Fruit fly (Drosophila melanogaster) whole organism, pupa: ENCODE measurements around the gene CG31342.

ENCODE experiments used
- CG10348 ChIP-seq: fragments of 200-800 bp; sonication (Bioruptor generic); IDR thresholded peaks from 2 replicates; pipeline ENCODE4 v1.3.6; 2022; ENCODE audit warnings: missing biosample characterization, missing genetic modification characterization
- CG12605 ChIP-seq: fragments of 200-800 bp; sonication (Bioruptor generic); IDR thresholded peaks from 2 replicates; pipeline ENCODE4 v1.3.6; 2022; ENCODE audit warnings: missing biosample characterization, missing genetic modification characterization
- CG15710 ChIP-seq: fragments of 200-800 bp; sonication (Bioruptor generic); optimal IDR thresholded peaks from 2 replicates; lab custom pipeline; 2018; ENCODE audit warnings: missing biosample characterization, mild to moderate bottlenecking, missing genetic modification characterization, moderate library complexity
- CG32121 ChIP-seq: fragments of 200-800 bp; sonication (Bioruptor generic); IDR thresholded peaks from 2 replicates; pipeline ENCODE4 v1.3.6; 2022; ENCODE audit warnings: missing biosample characterization, missing genetic modification characterization
- CG4496 ChIP-seq: fragments of 200-800 bp; sonication (Bioruptor generic); IDR thresholded peaks from 3 replicates; pipeline ENCODE4 v1.3.6; 2022; ENCODE audit warnings: missing biosample characterization, missing genetic modification characterization
- CG8301 ChIP-seq: fragments of 200-800 bp; sonication (Bioruptor generic); optimal IDR thresholded peaks from 2 replicates; lab custom pipeline; 2018; ENCODE audit warnings: missing biosample characterization, mild to moderate bottlenecking, missing genetic modification characterization
- CG9948 ChIP-seq: fragments of 200-800 bp; sonication (Bioruptor generic); optimal IDR thresholded peaks from 2 replicates; lab custom pipeline; 2018; ENCODE audit warnings: missing biosample characterization, mild to moderate bottlenecking, missing genetic modification characterization, moderate library complexity
- D1 ChIP-seq: fragments of 200-800 bp; sonication (Bioruptor generic); optimal IDR thresholded peaks from 2 replicates; lab custom pipeline; 2018; ENCODE audit warnings: missing biosample characterization, mild to moderate bottlenecking, missing genetic modification characterization, moderate library complexity
- EcR ChIP-seq: fragments of 200-800 bp; sonication (Bioruptor generic); optimal IDR thresholded peaks from 3 replicates; lab custom pipeline; 2019; ENCODE audit warnings: missing biosample characterization, missing genetic modification characterization, mild to moderate bottlenecking, moderate library complexity, missing genetic modification reagents
- Ets98B ChIP-seq: fragments of 200-800 bp; sonication (Bioruptor generic); IDR thresholded peaks from 2 replicates; pipeline ENCODE4 v1.3.6; 2022; ENCODE audit warnings: missing biosample characterization, missing genetic modification characterization
- Pif1B ChIP-seq: fragments of 200-800 bp; sonication (Bioruptor generic); optimal IDR thresholded peaks from 3 replicates; lab custom pipeline; 2016; ENCODE audit warnings: missing biosample characterization, missing genetic modification characterization
- rn ChIP-seq: fragments of 200-800 bp; sonication (Bioruptor generic); IDR thresholded peaks from 2 replicates; pipeline ENCODE4 v1.3.6; 2022; ENCODE audit warnings: missing biosample characterization, missing genetic modification characterization

- TF ChIP-seq CG32121 (GFP tag; lab: Robert Waterston, UW) (peak; percentile 91), CG12605 (GFP tag; lab: Robert Waterston, UW) (peak; percentile 73; the same call in 1 of the 2 replicates), CG4496 (GFP tag; lab: Robert Waterston, UW) (peak; percentile 91), Pif1B (peak; percentile 63), EcR (GFP tag; lab: Kevin White, UChicago) (peak; percentile 72), CG9948 (tag; lab: Kevin White, UChicago) (peak; percentile 47), CG15710 (tag; lab: Kevin White, UChicago) (peak; percentile 65), D1 (no peak), CG10348 (peak; percentile 48; the same call in 1 of the 2 replicates), Ets98B (GFP tag; lab: Robert Waterston, UW) (peak; percentile 89), rn (GFP tag; lab: Robert Waterston, UW) (peak; percentile 43; the same call in 1 of the 2 replicates), CG8301 (tag; lab: Kevin White, UChicago) (peak; percentile 60)
Observed at dm6 chr3R:13012351-13012750, 26.5 kb downstream of the CG31342 start.
